Fruit fly (Drosophila melanogaster) whole organism, prepupa: Measurements from ENCODE around the gene Sp1.

Experiments used
- Blimp-1 ChIP-seq: fragments of 200-800 bp; sonication (Bioruptor generic); optimal IDR thresholded peaks from 3 replicates; lab custom pipeline; 2017; ENCODE audit warnings: missing biosample characterization, missing genetic modification characterization, mild to moderate bottlenecking, moderate library complexity, missing genetic modification reagents
- CG10669 ChIP-seq: fragments of 200-800 bp; sonication (Bioruptor generic); optimal IDR thresholded peaks from 3 replicates; lab custom pipeline; 2018; ENCODE audit warnings: missing biosample characterization, mild to moderate bottlenecking, missing genetic modification characterization, moderate library complexity
- CG11294 ChIP-seq: fragments of 200-800 bp; sonication (Bioruptor generic); IDR thresholded peaks from 2 replicates; pipeline ENCODE4 v1.3.6; 2022; ENCODE audit warnings: missing biosample characterization, missing genetic modification characterization
- CG11762 ChIP-seq: fragments of 200-800 bp; sonication (Bioruptor generic); optimal IDR thresholded peaks from 3 replicates; lab custom pipeline; 2016; ENCODE audit warnings: missing biosample characterization, missing genetic modification characterization; ENCODE audit not compliant: insufficient read depth
- CG11902 ChIP-seq: fragments of 200-800 bp; sonication (Bioruptor generic); optimal IDR thresholded peaks from 3 replicates; lab custom pipeline; 2016; ENCODE audit warnings: missing biosample characterization, missing genetic modification characterization
- CG15336 ChIP-seq: fragments of 200-800 bp; sonication (Bioruptor generic); IDR thresholded peaks from 2 replicates; pipeline ENCODE4 v1.3.6; 2022; ENCODE audit warnings: missing biosample characterization, missing genetic modification characterization
- CG1621 ChIP-seq: fragments of 200-800 bp; sonication (Bioruptor generic); optimal IDR thresholded peaks from 3 replicates; lab custom pipeline; 2018; ENCODE audit warnings: missing biosample characterization, mild to moderate bottlenecking, missing genetic modification characterization
- CG16779 ChIP-seq: fragments of 200-800 bp; sonication (Bioruptor generic); optimal IDR thresholded peaks from 3 replicates; lab custom pipeline; 2017; ENCODE audit warnings: missing biosample characterization, mild to moderate bottlenecking, missing genetic modification characterization
- CG3032 ChIP-seq: fragments of 200-800 bp; optimal IDR thresholded peaks from 2 replicates; lab custom pipeline; 2019; ENCODE audit warnings: missing biosample characterization, mild to moderate bottlenecking, missing genetic modification characterization, moderate library complexity
- CG31627 ChIP-seq: fragments of 200-800 bp; sonication (Bioruptor generic); optimal IDR thresholded peaks from 3 replicates; lab custom pipeline; 2016; ENCODE audit warnings: missing biosample characterization, missing genetic modification characterization
- CG32006 ChIP-seq: fragments of 200-800 bp; sonication (Bioruptor generic); optimal IDR thresholded peaks from 3 replicates; lab custom pipeline; 2017; ENCODE audit warnings: missing biosample characterization, mild to moderate bottlenecking, missing genetic modification characterization
- CG34406 ChIP-seq: fragments of 200-800 bp; sonication (Bioruptor generic); optimal IDR thresholded peaks from 3 replicates; lab custom pipeline; 2016; ENCODE audit warnings: missing biosample characterization, missing genetic modification characterization
- CG3919 ChIP-seq: fragments of 200-800 bp; sonication (Bioruptor generic); optimal IDR thresholded peaks from 3 replicates; lab custom pipeline; 2016; ENCODE audit warnings: missing biosample characterization, missing genetic modification characterization
- CG4318 ChIP-seq: fragments of 200-800 bp; sonication (Bioruptor generic); optimal IDR thresholded peaks from 3 replicates; lab custom pipeline; 2017; ENCODE audit warnings: missing biosample characterization, mild to moderate bottlenecking, missing genetic modification characterization
- CG6276 ChIP-seq: fragments of 200-800 bp; sonication (Bioruptor generic); optimal IDR thresholded peaks from 2 replicates; lab custom pipeline; 2017; ENCODE audit warnings: missing biosample characterization, mild to moderate bottlenecking, missing genetic modification characterization
- CG6792 ChIP-seq: fragments of 200-800 bp; sonication (Bioruptor generic); optimal IDR thresholded peaks from 3 replicates; lab custom pipeline; 2016; ENCODE audit warnings: missing biosample characterization, missing genetic modification characterization
- CG6808 ChIP-seq: fragments of 200-800 bp; sonication (Bioruptor generic); optimal IDR thresholded peaks from 3 replicates; lab custom pipeline; 2017; ENCODE audit warnings: missing biosample characterization, missing genetic modification characterization, mild to moderate bottlenecking, moderate library complexity, missing genetic modification reagents
- CG8119 ChIP-seq: fragments of 200-800 bp; sonication (Bioruptor generic); IDR thresholded peaks from 3 replicates; pipeline ENCODE4 v1.3.6; 2022; ENCODE audit warnings: missing biosample characterization, missing genetic modification characterization
- CG8319 ChIP-seq: fragments of 200-800 bp; sonication (Bioruptor generic); optimal IDR thresholded peaks from 3 replicates; lab custom pipeline; 2016; ENCODE audit warnings: missing biosample characterization, missing genetic modification characterization
- CG9139 ChIP-seq: fragments of 200-800 bp; sonication (Bioruptor generic); optimal IDR thresholded peaks from 3 replicates; lab custom pipeline; 2017; ENCODE audit warnings: missing biosample characterization, mild to moderate bottlenecking, missing genetic modification characterization
- Eip78C ChIP-seq: fragments of 200-800 bp; sonication (Bioruptor generic); peaks from one replicate; lab custom pipeline; 2016; ENCODE audit warnings: missing biosample characterization, missing genetic modification characterization
- Eip93F ChIP-seq: fragments of 200-800 bp; sonication (Bioruptor generic); optimal IDR thresholded peaks from 2 replicates; lab custom pipeline; 2016; ENCODE audit warnings: missing biosample characterization, mild to moderate bottlenecking, missing genetic modification characterization
- Ets21C ChIP-seq: fragments of 200-800 bp; sonication (Bioruptor generic); optimal IDR thresholded peaks from 3 replicates; lab custom pipeline; 2016; ENCODE audit warnings: missing biosample characterization, missing genetic modification characterization
- Ets96B ChIP-seq: fragments of 200-800 bp; optimal IDR thresholded peaks from 2 replicates; lab custom pipeline; 2019; ENCODE audit warnings: missing biosample characterization, mild to moderate bottlenecking, missing genetic modification characterization, moderate library complexity
- Hr38 ChIP-seq: sonication (Bioruptor generic); optimal IDR thresholded peaks from 2 replicates; lab custom pipeline; 2016; ENCODE audit warnings: missing biosample characterization, missing genetic modification characterization
- Hr4 ChIP-seq: fragments of 200-800 bp; sonication (Bioruptor generic); optimal IDR thresholded peaks from 3 replicates; lab custom pipeline; 2016; ENCODE audit warnings: missing biosample characterization, missing genetic modification characterization
- Lpt ChIP-seq: fragments of 200-800 bp; sonication (Bioruptor generic); optimal IDR thresholded peaks from 3 replicates; lab custom pipeline; 2016; ENCODE audit warnings: missing biosample characterization, missing genetic modification characterization
- Met ChIP-seq: fragments of 200-800 bp; sonication (Bioruptor generic); optimal IDR thresholded peaks from 3 replicates; lab custom pipeline; 2016; ENCODE audit warnings: missing biosample characterization, missing genetic modification characterization
- OdsH ChIP-seq: fragments of 200-800 bp; sonication (Bioruptor generic); optimal IDR thresholded peaks from 3 replicates; lab custom pipeline; 2016; ENCODE audit warnings: missing biosample characterization, missing genetic modification characterization
- Smox ChIP-seq: fragments of 200-800 bp; sonication (Bioruptor generic); optimal IDR thresholded peaks from 3 replicates; lab custom pipeline; 2016; ENCODE audit warnings: missing biosample characterization, missing genetic modification characterization
- Sox102F ChIP-seq: fragments of 200-800 bp; sonication (Bioruptor generic); optimal IDR thresholded peaks from 2 replicates; lab custom pipeline; 2016; ENCODE audit warnings: missing biosample characterization, mild to moderate bottlenecking, missing genetic modification characterization
- Sox14 ChIP-seq: fragments of 200-800 bp; sonication (Bioruptor generic); optimal IDR thresholded peaks from 3 replicates; lab custom pipeline; 2016; ENCODE audit warnings: missing biosample characterization, missing genetic modification characterization
- Sox15 ChIP-seq: fragments of 200-800 bp; sonication (Bioruptor generic); optimal IDR thresholded peaks from 3 replicates; lab custom pipeline; 2016; ENCODE audit warnings: missing biosample characterization, missing genetic modification characterization
- achi ChIP-seq: fragments of 200-800 bp; sonication (Bioruptor generic); optimal IDR thresholded peaks from 3 replicates; lab custom pipeline; 2016; ENCODE audit warnings: missing biosample characterization, missing genetic modification characterization
- acj6 ChIP-seq: fragments of 200-800 bp; sonication (Bioruptor generic); optimal IDR thresholded peaks from 3 replicates; lab custom pipeline; 2016; ENCODE audit warnings: missing biosample characterization, missing genetic modification characterization
- cyc ChIP-seq: fragments of 200-800 bp; sonication (Bioruptor generic); optimal IDR thresholded peaks from 3 replicates; lab custom pipeline; 2016; ENCODE audit warnings: missing biosample characterization, missing genetic modification characterization
- dac ChIP-seq: fragments of 200-800 bp; sonication (Bioruptor generic); optimal IDR thresholded peaks from 2 replicates; lab custom pipeline; 2017; ENCODE audit warnings: missing biosample characterization, mild to moderate bottlenecking, missing genetic modification characterization
- dsx ChIP-seq: fragments of 200-800 bp; optimal IDR thresholded peaks from 3 replicates; lab custom pipeline; 2019; ENCODE audit warnings: missing biosample characterization, mild to moderate bottlenecking, missing genetic modification characterization, moderate library complexity; ENCODE audit not compliant: poor library complexity, severe bottlenecking
- eg ChIP-seq: fragments of 200-800 bp; sonication (Bioruptor generic); IDR thresholded peaks from 3 replicates; pipeline ENCODE4 v1.3.6; 2022; ENCODE audit warnings: missing biosample characterization, missing genetic modification characterization
- fd85E ChIP-seq: fragments of 200-800 bp; sonication (Bioruptor generic); optimal IDR thresholded peaks from 3 replicates; lab custom pipeline; 2016; ENCODE audit warnings: missing biosample characterization, missing genetic modification characterization
- fkh ChIP-seq: fragments of 200-800 bp; sonication (Bioruptor generic); optimal IDR thresholded peaks from 3 replicates; lab custom pipeline; 2017; ENCODE audit warnings: missing biosample characterization, mild to moderate bottlenecking, missing genetic modification characterization, moderate library complexity
- net ChIP-seq: fragments of 200-800 bp; sonication (Bioruptor generic); optimal IDR thresholded peaks from 3 replicates; lab custom pipeline; 2016; ENCODE audit warnings: missing biosample characterization, missing genetic modification characterization
- spab ChIP-seq: fragments of 200-800 bp; sonication (Bioruptor generic); optimal IDR thresholded peaks from 2 replicates; lab custom pipeline; 2017; ENCODE audit warnings: missing biosample characterization, mild to moderate bottlenecking, missing genetic modification characterization, missing genetic modification reagents
- ss ChIP-seq, 2 experiments: fragments of 200-800 bp; sonication (Bioruptor generic); optimal IDR thresholded peaks; 2 replicates in 1 of 2; 3 replicates in 1 of 2; lab custom pipeline; 2017 to 2018; ENCODE audit warnings: mild to moderate bottlenecking in 2 of 2, missing biosample characterization in 2 of 2, missing genetic modification characterization in 2 of 2, moderate library complexity in 1 of 2
- topi ChIP-seq: fragments of 200-800 bp; sonication (Bioruptor generic); optimal IDR thresholded peaks from 3 replicates; lab custom pipeline; 2016; ENCODE audit warnings: missing biosample characterization, missing genetic modification characterization
- vri ChIP-seq: fragments of 200-800 bp; sonication (Bioruptor generic); optimal IDR thresholded peaks from 3 replicates; lab custom pipeline; 2016; ENCODE audit warnings: missing biosample characterization, mild to moderate bottlenecking, missing genetic modification characterization

Sp1 gene

dm6 chrX:9684158-9684557, 45.3 kb upstream of the Sp1 start (continued):
- peak; percentile 63 for TF ChIP-seq Ets96B
- no peak for TF ChIP-seq CG4318 (GFP tag; lab: Kevin White, UChicago)
- no peak for TF ChIP-seq OdsH
- no peak for TF ChIP-seq CG31627 (GFP tag; lab: Kevin White, UChicago)
- TF ChIP-seq topi (GFP tag; lab: Kevin White, UChicago) = no peak
- TF ChIP-seq Ets21C (GFP tag; lab: Kevin White, UChicago) = no peak
- TF ChIP-seq Sox15 (GFP tag; lab: Kevin White, UChicago) = no peak
- peak; percentile 60 for TF ChIP-seq CG9139
- TF ChIP-seq CG3032 = peak; percentile 65
- no peak for TF ChIP-seq Smox (GFP tag; lab: Kevin White, UChicago)
- peak; percentile 25 for TF ChIP-seq CG3919 (GFP tag; lab: Kevin White, UChicago)
- TF ChIP-seq CG10669 (GFP tag; lab: Kevin White, UChicago) = peak; percentile 63
- TF ChIP-seq CG8119 = peak; percentile 72
- no peak for TF ChIP-seq Hr38 (GFP tag; lab: Kevin White, UChicago)

- TF ChIP-seq CG11294 (GFP tag; lab: Robert Waterston, UW) (peak; percentile 38; the same call in 1 of the 2 replicates), dac (peak; percentile 88), ss (GFP tag; optimal IDR thresholded peaks at IDR 0.05; lab: Kevin White, UChicago) (peak; percentile 68 to 84), dsx (peak; percentile 69), fd85E (no peak), CG3919 (GFP tag; lab: Kevin White, UChicago) (peak; percentile 41), Hr38 (GFP tag; lab: Kevin White, UChicago) (no peak), CG16779 (tag; lab: Kevin White, UChicago) (peak; percentile 80), Sox14 (peak; percentile 47), CG34406 (GFP tag; lab: Kevin White, UChicago) (no peak), Ets96B (peak; percentile 78), OdsH (no peak), CG15336 (GFP tag; lab: Robert Waterston, UW) (peak; percentile 76), CG6808 (peak; percentile 73), Blimp-1 (GFP tag; lab: Kevin White, UChicago) (peak; percentile 2), net (GFP tag; lab: Kevin White, UChicago) (peak; percentile 51), Met (GFP tag; lab: Kevin White, UChicago) (no peak), cyc (no peak), CG8119 (peak; percentile 83), Eip93F (GFP tag; lab: Kevin White, UChicago) (no peak), vri (GFP tag; lab: Kevin White, UChicago) (peak; percentile 13), Sox102F (no peak), CG8319 (GFP tag; lab: Kevin White, UChicago) (no peak), Eip78C (GFP tag; lab: Kevin White, UChicago) (peak; percentile 65), CG4318 (GFP tag; lab: Kevin White, UChicago) (no peak), CG6792 (GFP tag; lab: Kevin White, UChicago) (peak; percentile 1), Lpt (GFP tag; lab: Kevin White, UChicago) (peak; percentile 70), CG1621 (tag; lab: Kevin White, UChicago) (peak; percentile 84), achi (GFP tag; lab: Kevin White, UChicago) (peak; percentile 34), Ets21C (GFP tag; lab: Kevin White, UChicago) (no peak), fkh (GFP tag; lab: Kevin White, UChicago) (no peak), spab (peak; percentile 67), Sox15 (GFP tag; lab: Kevin White, UChicago) (no peak), CG11902 (GFP tag; lab: Kevin White, UChicago) (no peak), CG6276 (GFP tag; lab: Kevin White, UChicago) (peak; percentile 74), Hr4 (GFP tag; lab: Kevin White, UChicago) (no peak), acj6 (GFP tag; lab: Kevin White, UChicago) (no peak), CG11762 (GFP tag; lab: Kevin White, UChicago) (peak; percentile 36), CG10669 (GFP tag; lab: Kevin White, UChicago) (peak; percentile 74), CG3032 (peak; percentile 71), eg (GFP tag; lab: Robert Waterston, UW) (peak; percentile 93), CG32006 (peak; percentile 73)
These were observed 44.5 kb upstream of the Sp1 start for dm6 chrX:9684697-9685567.
